Worm (Caenorhabditis elegans) whole organism, dauer: ENCODE data around the gene C54D10.9.

ENCODE experiments used
- unc-62 ChIP-seq: sonication (generic microtip); optimal IDR thresholded peaks from 2 replicates; lab custom pipeline; 2017; ENCODE audit warnings: missing biosample characterization, missing genetic modification reagents, missing genetic modification characterization

Gene C54D10.9

ce11 chrV:12446895-12447294 lies at the start of gene C54D10.9, which contains the start of gene pals-38:
C54D10.9 (plus strand) TSS chrV:12447153.
pals-38 (minus strand) TSS chrV:12446995.
- TF ChIP-seq unc-62 (GFP tag; lab: Kevin White, UChicago), result no peak

DNA sequence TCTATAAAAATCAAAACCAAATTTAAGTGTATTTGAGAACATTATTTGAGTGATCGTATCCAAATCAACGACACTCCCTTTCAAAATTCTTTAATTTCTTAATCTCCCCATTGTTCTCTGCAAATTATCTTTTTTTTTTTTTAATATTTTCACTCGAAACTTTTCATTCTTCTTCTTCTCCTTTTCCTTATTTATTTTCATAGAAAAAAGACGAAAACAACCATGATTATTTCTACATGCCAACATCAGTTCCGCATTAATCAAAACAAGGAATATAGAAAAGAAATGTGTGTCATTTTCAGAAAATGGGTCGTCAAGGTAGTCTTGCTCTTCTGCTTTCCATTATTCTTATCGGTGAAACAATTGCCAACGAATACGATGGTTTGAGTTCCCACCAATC lies 49.4 kb upstream of the C54D10.9 start, which contains the start of gene K01D12.5:
K01D12.5 (plus strand) TSS at position 301 of the 400 bp plus-strand sequence.
- TF ChIP-seq unc-62 (GFP tag; lab: Kevin White, UChicago), result no peak

DNA sequence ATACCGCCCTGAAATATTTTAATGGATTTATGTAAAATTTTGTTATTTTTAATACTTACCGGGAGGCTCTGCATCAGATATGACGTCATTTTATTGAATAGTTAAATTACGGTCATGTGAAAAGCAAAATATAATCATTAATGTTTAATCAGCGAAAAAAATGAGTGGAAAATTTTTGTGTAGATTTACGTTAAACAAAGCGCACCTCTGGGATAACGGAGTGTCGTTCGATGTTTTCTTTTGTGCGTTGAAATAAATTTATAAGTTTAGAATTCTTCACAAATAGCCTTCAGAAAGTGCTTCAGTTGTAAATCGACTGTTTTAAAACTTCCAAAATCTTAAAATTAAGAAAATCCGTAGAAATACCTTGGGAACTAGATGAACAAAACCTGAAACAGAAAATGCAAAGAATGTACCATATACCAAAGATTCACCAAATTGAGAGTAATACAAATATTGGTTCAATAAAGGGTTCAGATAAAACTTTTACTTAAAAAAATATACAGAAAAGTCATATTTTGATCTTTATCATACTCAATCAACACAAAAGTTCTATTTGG lies 46.2 kb upstream of the C54D10.9 start, which contains the start of the genes K01D12.20 and miga-1:
K01D12.20 (minus strand) TSS at position 138 of the 560 bp plus-strand sequence.
miga-1 (minus strand) TSS at position 183 of the 560 bp plus-strand sequence.
- TF ChIP-seq unc-62 (GFP tag; lab: Kevin White, UChicago), result no peak

DNA sequence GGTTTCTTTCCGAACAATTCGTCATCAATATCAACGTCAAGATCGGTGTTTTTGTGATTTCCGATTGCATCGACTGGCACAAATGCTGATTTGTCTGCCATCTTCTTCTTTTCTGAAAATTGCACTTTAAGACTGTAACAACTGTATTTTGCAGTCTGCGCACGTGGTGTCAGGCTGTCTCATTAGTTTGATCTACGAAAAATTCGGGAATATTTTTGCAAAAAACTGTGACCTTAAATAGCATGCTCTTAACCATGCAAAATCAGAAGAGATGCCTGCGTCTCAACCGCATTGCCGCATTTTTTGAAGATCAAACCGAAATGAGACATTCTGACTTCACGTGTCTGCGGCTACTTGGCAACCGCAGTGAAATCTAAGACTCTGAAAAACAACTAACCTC lies 45.6 kb upstream of the C54D10.9 start, which contains the start of gene K01D12.7:
K01D12.7 (minus strand) TSS at position 101 of the 400 bp plus-strand sequence.
- TF ChIP-seq unc-62 (GFP tag; lab: Kevin White, UChicago), result no peak

ce11 chrV:12402355-12402754 lies 44.6 kb upstream of the C54D10.9 start, which contains the start of gene K01D12.8:
K01D12.8 (plus strand) TSS chrV:12402655.
- TF ChIP-seq unc-62 (GFP tag; lab: Kevin White, UChicago), result no peak

DNA sequence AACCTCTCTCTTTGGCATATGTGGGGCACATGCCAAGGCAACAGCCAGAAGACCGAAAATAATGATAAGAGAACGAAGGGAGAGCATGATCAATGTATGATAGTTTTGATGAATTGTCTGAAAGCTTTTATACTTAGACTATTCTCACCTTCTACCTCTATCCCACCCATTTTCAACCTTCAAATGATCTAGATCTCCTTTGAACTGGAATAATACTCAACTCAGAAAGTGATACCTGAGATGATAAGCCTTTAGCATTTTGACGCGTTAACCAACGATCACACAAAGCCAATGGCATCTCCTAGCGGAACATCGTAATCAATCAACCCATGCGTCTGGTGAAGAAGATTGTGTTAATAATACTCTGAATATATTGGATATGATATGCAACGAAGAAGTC lies 42.4 kb upstream of the C54D10.9 start, which contains the start of gene K01D12.9:
K01D12.9 (minus strand) TSS at position 101 of the 400 bp plus-strand sequence.
- TF ChIP-seq unc-62 (GFP tag; lab: Kevin White, UChicago), result no peak

- TF ChIP-seq unc-62 (GFP tag; lab: Kevin White, UChicago), result no peak
Measured at ce11 chrV:12405929-12406328, 41.0 kb upstream of the C54D10.9 start, which contains the start of gene K01D12.10. K01D12.10 (plus strand) TSS chrV:12406229.

ce11 chrV:12406514-12406913 lies 40.4 kb upstream of the C54D10.9 start:
- no peak for TF ChIP-seq unc-62 (GFP tag; lab: Kevin White, UChicago)

- no peak for TF ChIP-seq unc-62 (GFP tag; lab: Kevin White, UChicago)
Measured at ce11 chrV:12408525-12408924, 38.4 kb upstream of the C54D10.9 start, which contains the start of gene cdr-4. cdr-4 (minus strand) TSS chrV:12408625.

- no peak for TF ChIP-seq unc-62 (GFP tag; lab: Kevin White, UChicago)
Measured at ce11 chrV:12408996-12409395, 38.0 kb upstream of the C54D10.9 start.

DNA sequence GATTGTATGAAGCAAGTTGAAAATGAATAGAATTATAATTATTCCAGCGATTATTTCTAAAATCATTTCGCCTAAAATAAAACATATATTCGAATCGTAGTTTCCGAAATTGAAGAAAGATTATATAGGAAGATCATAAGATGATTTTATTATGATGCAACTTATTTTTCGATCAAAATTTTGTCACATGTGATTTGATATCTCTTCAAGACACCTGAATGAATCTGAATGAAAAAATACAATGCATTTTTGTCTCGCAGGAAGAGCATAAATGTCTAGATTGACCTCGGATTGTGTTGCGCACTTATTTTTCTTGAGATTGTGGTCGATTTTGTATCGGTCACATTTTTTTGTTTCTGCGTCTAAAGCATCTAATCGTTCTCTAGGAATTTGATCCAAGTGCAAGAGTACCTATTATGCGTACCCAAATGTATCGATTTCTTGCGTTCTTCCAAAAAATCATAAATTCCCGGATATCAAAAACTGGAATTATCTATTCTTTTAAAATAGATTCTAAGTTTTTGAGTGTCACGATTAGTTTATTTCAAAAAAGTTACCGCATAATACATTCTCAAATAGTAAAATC lies 36.4 kb upstream of the C54D10.9 start, which contains the start of gene hrg-2:
hrg-2 (minus strand) TSS at position 98 of the 586 bp plus-strand sequence.
- no peak for TF ChIP-seq unc-62 (GFP tag; lab: Kevin White, UChicago)

DNA sequence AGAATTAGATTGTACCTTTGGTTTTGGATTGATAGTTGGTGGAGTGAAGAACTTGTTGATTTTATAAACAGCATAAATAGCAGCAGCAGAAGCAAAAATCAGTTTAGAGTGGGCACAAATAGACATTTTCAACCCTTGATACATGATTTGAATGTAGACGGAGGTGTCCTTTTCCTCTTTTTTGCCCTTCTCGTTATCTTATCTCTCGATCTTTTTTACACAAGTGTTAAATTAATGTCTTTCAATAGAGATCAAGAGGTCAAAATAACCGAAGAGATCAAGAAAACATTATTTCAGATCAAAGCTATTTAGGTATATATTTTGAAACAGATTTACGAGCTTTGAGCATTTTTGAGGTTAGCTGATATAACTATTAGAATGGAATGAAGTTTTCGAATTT lies 35.0 kb upstream of the C54D10.9 start, which contains the start of gene cdr-7:
cdr-7 (minus strand) TSS at position 205 of the 400 bp plus-strand sequence.
- no peak for TF ChIP-seq unc-62 (GFP tag; lab: Kevin White, UChicago)

ce11 chrV:12412321-12412720 lies 34.6 kb upstream of the C54D10.9 start:
- TF ChIP-seq unc-62 (GFP tag; lab: Kevin White, UChicago), result no peak

- TF ChIP-seq unc-62 (GFP tag; lab: Kevin White, UChicago), result no peak
Measured at ce11 chrV:12413651-12414114, 33.3 kb upstream of the C54D10.9 start, which contains the start of gene cdr-6. cdr-6 (minus strand) TSS chrV:12413701.

DNA sequence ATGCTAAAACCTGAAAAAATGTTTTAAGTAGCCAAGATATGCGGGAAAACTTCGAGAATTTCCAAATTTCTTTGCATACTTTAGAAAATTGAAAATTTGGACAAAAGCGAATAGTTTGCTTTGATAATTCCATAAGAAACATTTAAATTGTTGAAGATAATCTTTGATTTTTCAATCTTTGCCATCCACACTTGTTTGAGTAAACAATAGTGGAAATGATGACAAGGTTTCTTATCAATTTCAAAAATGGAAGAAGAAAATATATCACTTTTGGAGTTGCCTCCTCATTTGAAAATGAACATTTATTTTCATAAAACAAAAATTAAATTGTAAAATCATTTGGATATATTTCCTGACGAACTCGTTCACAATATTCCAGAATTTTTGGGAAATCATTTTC lies 32.6 kb upstream of the C54D10.9 start:
- TF ChIP-seq unc-62 (GFP tag; lab: Kevin White, UChicago), result no peak

- no peak for TF ChIP-seq unc-62 (GFP tag; lab: Kevin White, UChicago)
Measured at ce11 chrV:12415656-12416055, 31.3 kb upstream of the C54D10.9 start, which contains the start of gene cdr-2. cdr-2 (minus strand) TSS chrV:12415709.
